Fruit fly (Drosophila melanogaster) whole organism, pupa: ENCODE measurements around the gene Cpr23B.

Experiments
- CG10348 ChIP-seq: fragments of 200-800 bp; sonication (Bioruptor generic); IDR thresholded peaks from 2 replicates; pipeline ENCODE4 v1.3.6; 2022; ENCODE audit warnings: missing biosample characterization, missing genetic modification characterization
- CG12605 ChIP-seq: fragments of 200-800 bp; sonication (Bioruptor generic); IDR thresholded peaks from 2 replicates; pipeline ENCODE4 v1.3.6; 2022; ENCODE audit warnings: missing biosample characterization, missing genetic modification characterization
- CG13204 ChIP-seq: fragments of 200-800 bp; sonication (Bioruptor generic); optimal IDR thresholded peaks from 2 replicates; lab custom pipeline; 2018; ENCODE audit warnings: missing biosample characterization, mild to moderate bottlenecking, missing genetic modification characterization, moderate library complexity
- CG14655 ChIP-seq: fragments of 200-800 bp; sonication (Bioruptor generic); optimal IDR thresholded peaks from 3 replicates; lab custom pipeline; 2017; ENCODE audit warnings: mild to moderate bottlenecking, missing biosample characterization, missing genetic modification reagents, missing genetic modification characterization
- CG15710 ChIP-seq: fragments of 200-800 bp; sonication (Bioruptor generic); optimal IDR thresholded peaks from 2 replicates; lab custom pipeline; 2018; ENCODE audit warnings: missing biosample characterization, mild to moderate bottlenecking, missing genetic modification characterization, moderate library complexity
- CG17806 ChIP-seq: fragments of 200-800 bp; sonication (Bioruptor generic); optimal IDR thresholded peaks from 2 replicates; lab custom pipeline; 2018; ENCODE audit warnings: missing biosample characterization, mild to moderate bottlenecking, missing genetic modification characterization, moderate library complexity
- CG32121 ChIP-seq: fragments of 200-800 bp; sonication (Bioruptor generic); IDR thresholded peaks from 2 replicates; pipeline ENCODE4 v1.3.6; 2022; ENCODE audit warnings: missing biosample characterization, missing genetic modification characterization
- CG34367 ChIP-seq: fragments of 200-800 bp; sonication (Bioruptor generic); optimal IDR thresholded peaks from 2 replicates; lab custom pipeline; 2018; ENCODE audit warnings: missing biosample characterization, mild to moderate bottlenecking, missing genetic modification characterization
- CG4496 ChIP-seq: fragments of 200-800 bp; sonication (Bioruptor generic); IDR thresholded peaks from 3 replicates; pipeline ENCODE4 v1.3.6; 2022; ENCODE audit warnings: missing biosample characterization, missing genetic modification characterization
- CG8159 ChIP-seq: fragments of 200-800 bp; sonication (Bioruptor generic); optimal IDR thresholded peaks from 3 replicates; lab custom pipeline; 2018; ENCODE audit warnings: missing biosample characterization, mild to moderate bottlenecking, missing genetic modification characterization, moderate library complexity
- CG8301 ChIP-seq: fragments of 200-800 bp; sonication (Bioruptor generic); optimal IDR thresholded peaks from 2 replicates; lab custom pipeline; 2018; ENCODE audit warnings: missing biosample characterization, mild to moderate bottlenecking, missing genetic modification characterization
- CG9948 ChIP-seq: fragments of 200-800 bp; sonication (Bioruptor generic); optimal IDR thresholded peaks from 2 replicates; lab custom pipeline; 2018; ENCODE audit warnings: missing biosample characterization, mild to moderate bottlenecking, missing genetic modification characterization, moderate library complexity
- D1 ChIP-seq: fragments of 200-800 bp; sonication (Bioruptor generic); optimal IDR thresholded peaks from 2 replicates; lab custom pipeline; 2018; ENCODE audit warnings: missing biosample characterization, mild to moderate bottlenecking, missing genetic modification characterization, moderate library complexity
- EcR ChIP-seq: fragments of 200-800 bp; sonication (Bioruptor generic); optimal IDR thresholded peaks from 3 replicates; lab custom pipeline; 2019; ENCODE audit warnings: missing biosample characterization, missing genetic modification characterization, mild to moderate bottlenecking, moderate library complexity, missing genetic modification reagents
- Ets98B ChIP-seq: fragments of 200-800 bp; sonication (Bioruptor generic); IDR thresholded peaks from 2 replicates; pipeline ENCODE4 v1.3.6; 2022; ENCODE audit warnings: missing biosample characterization, missing genetic modification characterization
- Pif1A ChIP-seq: fragments of 200-800 bp; sonication (Bioruptor generic); optimal IDR thresholded peaks from 3 replicates; lab custom pipeline; 2016; ENCODE audit warnings: missing biosample characterization, missing genetic modification characterization
- Pif1B ChIP-seq: fragments of 200-800 bp; sonication (Bioruptor generic); optimal IDR thresholded peaks from 3 replicates; lab custom pipeline; 2016; ENCODE audit warnings: missing biosample characterization, missing genetic modification characterization
- fd96Ca ChIP-seq: fragments of 200-800 bp; sonication (Bioruptor generic); IDR thresholded peaks from 3 replicates; pipeline ENCODE4 v1.3.6; 2022; ENCODE audit warnings: missing biosample characterization, missing genetic modification characterization
- gl ChIP-seq: fragments of 200-800 bp; sonication (Bioruptor generic); optimal IDR thresholded peaks from 2 replicates; lab custom pipeline; 2018; ENCODE audit warnings: missing biosample characterization, mild to moderate bottlenecking, missing genetic modification characterization
- rn ChIP-seq: fragments of 200-800 bp; sonication (Bioruptor generic); IDR thresholded peaks from 2 replicates; pipeline ENCODE4 v1.3.6; 2022; ENCODE audit warnings: missing biosample characterization, missing genetic modification characterization

The Cpr23B gene

DNA sequence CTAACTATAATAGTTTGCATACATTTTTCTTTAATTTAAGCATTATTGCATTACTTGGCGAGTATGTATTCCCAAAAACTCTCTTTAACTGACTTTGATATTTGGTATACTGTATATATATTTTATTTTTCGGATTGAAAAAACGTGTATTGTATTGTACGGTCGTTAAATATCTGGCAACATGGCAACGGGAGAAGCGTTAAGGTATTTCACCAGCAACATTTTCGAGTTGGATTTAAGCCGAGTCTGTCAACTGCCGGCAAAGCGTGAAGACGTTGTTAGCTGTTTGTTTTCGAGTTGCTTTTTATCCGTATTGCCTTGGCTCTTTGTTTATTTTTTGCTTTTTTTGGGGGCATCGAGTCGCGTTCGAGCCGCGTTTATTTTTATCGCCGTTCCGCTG, 1.6 kb downstream of the Cpr23B start, which contains the start of gene CG2975:
Gene CG2975, plus strand, starts transcription at position 275 of the 400 bp plus-strand sequence.
- TF ChIP-seq CG8159 = no peak
- no peak for TF ChIP-seq CG9948 (tag; lab: Kevin White, UChicago)
- TF ChIP-seq CG10348 (GFP tag; lab: Robert Waterston, UW) = no peak
- no peak for TF ChIP-seq CG34367 (tag; lab: Kevin White, UChicago)
- no peak for TF ChIP-seq CG8301 (tag; lab: Kevin White, UChicago)
- no peak for TF ChIP-seq D1 (tag; lab: Kevin White, UChicago)
- no peak for TF ChIP-seq fd96Ca
- no peak for TF ChIP-seq CG17806
- no peak for TF ChIP-seq rn (GFP tag; lab: Robert Waterston, UW)
- TF ChIP-seq gl (tag; lab: Kevin White, UChicago) = no peak

DNA sequence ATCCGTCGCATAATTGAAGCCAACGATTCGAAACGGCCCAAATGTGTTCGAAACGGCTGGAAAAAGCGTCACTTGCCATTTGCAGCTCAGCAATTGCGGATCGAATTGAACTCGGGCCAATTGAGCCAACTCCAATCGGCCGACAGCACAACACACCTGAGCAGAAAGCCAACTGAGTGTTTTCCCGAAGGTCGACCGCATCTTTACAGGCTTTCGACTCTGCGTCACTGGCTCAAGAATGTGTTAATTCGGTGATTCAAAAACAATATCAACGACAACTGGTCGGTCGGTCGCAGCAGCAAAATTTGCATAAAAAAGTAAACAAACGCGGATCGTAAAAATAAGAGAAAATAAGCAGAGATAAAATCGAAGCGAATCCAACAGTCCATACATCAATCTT, 2.1 kb downstream of the Cpr23B start:
- TF ChIP-seq EcR (GFP tag; lab: Kevin White, UChicago) (peak; percentile 19), CG13204 (GFP tag; lab: Kevin White, UChicago) (no peak)

DNA sequence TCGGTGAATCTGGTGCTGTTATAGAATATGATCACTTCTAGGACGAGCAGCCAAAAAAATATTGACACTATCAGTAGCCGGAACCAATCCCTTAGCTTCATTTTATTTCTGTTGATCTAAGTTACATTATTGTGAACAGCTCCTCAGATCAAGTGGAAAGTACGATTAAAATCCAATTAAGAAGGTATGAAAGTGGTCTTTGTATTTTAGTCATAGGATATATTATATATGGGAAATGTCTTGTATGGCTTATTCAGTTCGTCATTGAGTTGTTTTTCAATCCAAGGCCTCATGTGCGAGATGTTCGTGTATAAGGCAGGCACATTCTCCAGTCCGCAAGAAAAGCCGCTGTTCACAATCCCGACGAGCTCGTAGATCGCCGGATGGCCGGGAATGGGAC, 6.2 kb downstream of the Cpr23B start, which contains the start of gene CG18558:
Gene CG18558, minus strand, starts transcription at position 101 of the 400 bp plus-strand sequence.
- TF ChIP-seq CG15710 (tag; lab: Kevin White, UChicago) (no peak), D1 (tag; lab: Kevin White, UChicago) (no peak), CG8159 (no peak), EcR (GFP tag; lab: Kevin White, UChicago) (no peak), rn (GFP tag; lab: Robert Waterston, UW) (no peak), CG8301 (tag; lab: Kevin White, UChicago) (no peak), CG12605 (GFP tag; lab: Robert Waterston, UW) (no peak), CG34367 (tag; lab: Kevin White, UChicago) (no peak), Pif1B (GFP tag; lab: Kevin White, UChicago) (no peak), CG4496 (no peak), CG17806 (no peak), CG14655 (GFP tag; lab: Kevin White, UChicago) (no peak), CG9948 (tag; lab: Kevin White, UChicago) (no peak)

DNA sequence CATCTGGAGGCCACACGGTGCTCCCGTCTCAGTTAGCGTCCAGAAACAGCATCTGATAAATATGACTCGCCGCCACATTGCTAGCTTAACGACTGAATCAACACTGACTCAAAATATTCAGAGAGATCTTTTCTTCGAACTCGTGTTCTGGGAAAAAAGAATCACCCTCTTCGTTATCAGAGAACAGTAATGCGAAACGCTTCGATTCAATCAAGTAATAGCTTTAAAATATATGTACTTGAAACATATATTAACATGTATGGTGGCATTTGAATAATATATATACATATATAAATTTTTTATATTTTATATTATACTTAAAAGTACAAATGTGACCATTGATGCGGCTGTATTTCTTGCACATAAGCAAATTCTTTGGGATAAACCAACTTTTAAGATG, 7.4 kb downstream of the Cpr23B start, which contains the start of gene CG18557:
Gene CG18557, minus strand, starts transcription at position 101 of the 400 bp plus-strand sequence.
- TF ChIP-seq fd96Ca = no peak
- TF ChIP-seq CG8301 (tag; lab: Kevin White, UChicago) = no peak
- no peak for TF ChIP-seq CG10348 (GFP tag; lab: Robert Waterston, UW)
- TF ChIP-seq CG15710 (tag; lab: Kevin White, UChicago) = no peak
- no peak for TF ChIP-seq CG34367 (tag; lab: Kevin White, UChicago)

DNA sequence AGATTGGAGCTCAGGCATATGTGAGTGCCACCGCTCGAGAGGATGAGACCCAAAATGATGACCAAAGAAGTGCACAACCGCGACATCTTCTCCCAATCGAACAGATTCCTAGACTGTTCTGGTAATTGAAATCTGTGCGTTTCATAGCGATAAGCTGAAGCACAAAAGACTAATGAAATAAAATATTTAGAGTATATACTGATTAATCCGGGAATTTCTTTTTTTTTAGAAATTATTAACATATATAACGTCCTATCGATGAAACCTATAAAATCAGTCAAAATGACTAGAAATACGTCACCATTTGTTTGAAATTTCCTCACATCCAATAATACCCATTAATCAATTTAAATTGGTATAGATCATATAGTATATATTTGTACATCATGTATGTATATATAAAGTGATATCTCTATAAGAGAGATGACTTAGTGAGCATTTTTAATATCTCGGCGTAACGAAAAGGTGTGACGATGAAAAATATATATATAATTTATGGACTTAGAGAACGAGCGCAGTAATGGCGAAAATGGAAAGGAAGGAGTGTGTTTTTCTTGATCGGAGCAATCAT, 9.0 kb downstream of the Cpr23B start, which contains the start of the genes CG3117 and CG2983:
Gene CG3117, minus strand, starts transcription at position 101 of the 571 bp plus-strand sequence.
Gene CG2983, plus strand, starts transcription at position 521 of the 571 bp plus-strand sequence.
- TF ChIP-seq gl (tag; lab: Kevin White, UChicago) = no peak
- no peak for TF ChIP-seq CG17806
- TF ChIP-seq EcR (GFP tag; lab: Kevin White, UChicago) = no peak
- no peak for TF ChIP-seq Ets98B (GFP tag; lab: Robert Waterston, UW)
- no peak for TF ChIP-seq CG9948 (tag; lab: Kevin White, UChicago)
- TF ChIP-seq fd96Ca = no peak
- no peak for TF ChIP-seq CG8301 (tag; lab: Kevin White, UChicago)
- TF ChIP-seq CG10348 (GFP tag; lab: Robert Waterston, UW) = no peak
- no peak for TF ChIP-seq Pif1B (GFP tag; lab: Kevin White, UChicago)

DNA sequence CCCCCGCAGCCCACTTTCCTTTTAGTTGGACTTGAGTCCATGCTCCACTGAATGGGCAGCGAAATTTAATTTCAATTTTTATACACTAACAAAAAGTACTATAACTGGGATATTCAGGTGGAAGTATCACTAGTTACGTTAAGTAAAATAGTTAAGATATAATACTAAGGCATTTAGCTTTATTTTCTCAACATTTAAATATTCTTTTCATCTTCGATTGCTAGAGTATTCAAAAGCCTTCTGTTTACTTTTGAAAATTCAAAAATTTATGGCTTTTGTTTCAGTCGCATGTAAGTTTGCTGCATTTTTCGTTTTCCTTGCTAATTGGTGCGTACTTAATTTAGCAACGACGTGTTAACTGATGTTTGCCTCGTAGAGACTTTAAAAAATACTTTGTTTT, 13.4 kb downstream of the Cpr23B start:
- TF ChIP-seq CG32121 (GFP tag; lab: Robert Waterston, UW) = peak; percentile 47; the same call in 1 of the 2 replicates
- no peak for TF ChIP-seq CG9948 (tag; lab: Kevin White, UChicago)
- no peak for TF ChIP-seq Pif1B (GFP tag; lab: Kevin White, UChicago)
- TF ChIP-seq CG14655 (GFP tag; lab: Kevin White, UChicago) = no peak
- peak; percentile 36; the same call in 1 of the 2 replicates for TF ChIP-seq Ets98B (GFP tag; lab: Robert Waterston, UW)
- TF ChIP-seq CG13204 (GFP tag; lab: Kevin White, UChicago) = no peak
- TF ChIP-seq Pif1A = no peak
- 0 out of 2 replicates have a peak, but pooled peaks have one; percentile 26 for TF ChIP-seq CG12605 (GFP tag; lab: Robert Waterston, UW)

DNA sequence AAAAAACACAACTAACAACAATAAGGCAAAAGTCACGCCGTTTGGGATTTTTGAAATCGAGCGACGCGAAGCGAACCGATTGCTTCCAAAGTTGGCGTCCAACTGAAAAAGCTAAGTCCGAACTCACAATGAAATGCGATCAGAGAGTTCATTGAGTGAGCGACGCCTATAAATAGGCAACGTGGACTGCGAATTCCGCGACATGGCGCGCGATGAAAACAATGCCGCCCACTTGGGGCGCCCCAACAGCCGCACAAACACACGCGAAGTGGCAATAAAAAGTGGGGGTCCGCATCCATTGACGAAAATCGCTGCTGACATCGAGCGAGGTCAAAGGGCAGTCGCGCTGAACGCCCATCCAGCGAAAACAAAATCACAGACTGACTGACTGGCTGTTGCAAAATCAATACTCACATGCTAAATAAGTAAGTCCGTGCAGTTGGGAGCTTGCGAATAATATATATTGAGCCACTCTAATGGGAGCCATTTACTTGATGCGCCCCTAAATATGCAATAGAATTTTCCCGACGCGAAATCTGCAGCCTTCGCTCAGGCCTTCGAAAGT, 17.1 kb downstream of the Cpr23B start:
- TF ChIP-seq CG10348 (GFP tag; lab: Robert Waterston, UW) = no peak
- TF ChIP-seq Ets98B (GFP tag; lab: Robert Waterston, UW) = 0 out of 2 replicates have a peak, but pooled peaks have one; percentile 0
- peak; percentile 94 for TF ChIP-seq CG8159
